Worm (Caenorhabditis elegans) whole organism, early embryonic: ENCODE data around the gene iscu-1.

ENCODE experiments used
- F13C5.2 ChIP-seq: sonication (generic microtip); optimal IDR thresholded peaks from 2 replicates; lab custom pipeline; 2017; ENCODE audit warnings: mild to moderate bottlenecking, missing genetic modification characterization, inconsistent platforms, missing compliant biosample characterization
- aly-1 ChIP-seq: sonication (generic microtip); optimal IDR thresholded peaks from 2 replicates; lab custom pipeline; 2016; ENCODE audit warnings: missing genetic modification characterization, missing compliant biosample characterization
- ama-1 ChIP-seq: fragments of 150-350 bp; optimal IDR thresholded peaks from 2 replicates; lab custom pipeline; 2014
- flt-1 ChIP-seq: fragments of 200-800 bp; sonication (Bioruptor generic); IDR thresholded peaks from 2 replicates; pipeline ENCODE4 v1.3.6; 2022; ENCODE audit warnings: missing genetic modification characterization, missing compliant biosample characterization
- hmbx-1 ChIP-seq: sonication (generic microtip); optimal IDR thresholded peaks from 2 replicates; lab custom pipeline; 2016; ENCODE audit warnings: mild to moderate bottlenecking, missing genetic modification characterization, missing compliant biosample characterization
- hnd-1 ChIP-seq: sonication (generic microtip); optimal IDR thresholded peaks from 2 replicates; lab custom pipeline; 2016; ENCODE audit warnings: missing genetic modification characterization, missing compliant biosample characterization
- pes-1 ChIP-seq: fragments of 200-800 bp; sonication (Bioruptor generic); IDR thresholded peaks from 2 replicates; pipeline ENCODE4 v1.3.6; 2022; ENCODE audit warnings: missing genetic modification reagents, missing genetic modification characterization, missing compliant biosample characterization
- scrt-1 ChIP-seq: fragments of 200-800 bp; sonication (Bioruptor generic); IDR thresholded peaks from 2 replicates; pipeline ENCODE4 v1.3.6; 2022; ENCODE audit warnings: missing genetic modification characterization, missing compliant biosample characterization
- sea-1 ChIP-seq: fragments of 200-800 bp; sonication (Bioruptor generic); conservative IDR thresholded peaks from 2 replicates; pipeline ENCODE4 v1.3.6; 2022; ENCODE audit warnings: missing genetic modification characterization, missing compliant biosample characterization

DNA sequence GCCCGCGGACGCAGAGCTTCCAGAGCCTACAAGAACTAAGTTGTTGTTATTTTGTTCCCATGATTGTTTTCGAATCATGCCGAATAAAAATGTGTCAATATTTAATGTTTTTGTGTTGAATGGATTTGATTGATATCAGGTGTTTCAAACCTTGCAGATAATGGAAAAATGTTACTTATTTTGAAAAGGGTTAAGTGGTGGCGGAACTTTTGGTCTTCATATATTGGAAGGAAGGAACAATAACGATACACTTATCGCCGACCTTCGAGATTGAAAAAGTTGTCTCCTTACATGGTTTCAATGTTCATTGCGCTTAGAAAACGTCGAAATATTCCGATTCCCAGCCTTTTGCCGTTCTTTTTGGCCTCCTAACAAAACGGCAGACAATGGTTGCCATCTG is 5.1 kb upstream of the iscu-1 start, which contains the start of gene gly-10:
- TF ChIP-seq pes-1 (GFP tag; lab: Robert Waterston, UW) (no peak), ama-1 (lab: Kevin White, UChicago) (no peak), aly-1 (tag; lab: Kevin White, UChicago) (no peak), hnd-1 (no peak), F13C5.2 (tag; lab: Kevin White, UChicago) (no peak), sea-1 (GFP tag; lab: Robert Waterston, UW) (no peak), flt-1 (no peak), scrt-1 (GFP tag; lab: Robert Waterston, UW) (no peak), hmbx-1 (tag; lab: Kevin White, UChicago) (no peak)
